Fruit fly (Drosophila melanogaster) whole organism, larva: ENCODE results near the gene UQCR-11.

Experiments
- noc ChIP-seq: fragments of 200-800 bp; sonication (Bioruptor generic); optimal IDR thresholded peaks from 3 replicates; lab custom pipeline; 2019; ENCODE audit warnings: missing biosample characterization, mild to moderate bottlenecking, missing genetic modification characterization, moderate library complexity

Gene UQCR-11

DNA sequence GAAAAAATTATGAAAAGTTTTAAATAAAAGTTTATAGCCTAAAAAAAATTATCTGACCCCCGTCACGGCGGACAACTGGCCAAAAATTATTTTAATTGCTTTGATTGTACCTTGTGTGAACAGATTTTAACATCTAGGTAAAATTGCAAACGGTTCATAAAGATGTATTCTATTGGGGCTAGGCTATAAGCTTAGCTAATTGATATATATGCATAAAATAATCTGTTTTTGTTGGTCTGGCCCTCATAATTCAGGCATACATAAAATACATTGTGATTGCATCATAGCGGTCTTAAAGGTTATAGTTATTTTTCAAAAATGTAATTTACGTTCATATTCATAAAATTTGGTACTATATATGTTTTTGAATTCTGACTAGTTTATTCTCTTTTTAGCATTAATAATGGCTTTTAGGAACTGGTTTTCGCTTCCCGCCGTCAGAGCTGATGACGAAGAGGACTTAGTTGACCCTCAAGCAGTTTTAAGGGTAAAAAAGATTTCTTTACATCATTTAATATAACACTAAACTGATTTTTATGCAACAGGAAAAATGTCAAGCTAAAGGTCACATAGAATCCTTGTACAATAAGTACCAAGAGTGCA, at the start of gene UQCR-11:
Gene UQCR-11, plus strand, starts transcription at position 211 of the 603 bp plus-strand sequence.
- no peak for TF ChIP-seq noc (tag; lab: Kevin White, UChicago)

DNA sequence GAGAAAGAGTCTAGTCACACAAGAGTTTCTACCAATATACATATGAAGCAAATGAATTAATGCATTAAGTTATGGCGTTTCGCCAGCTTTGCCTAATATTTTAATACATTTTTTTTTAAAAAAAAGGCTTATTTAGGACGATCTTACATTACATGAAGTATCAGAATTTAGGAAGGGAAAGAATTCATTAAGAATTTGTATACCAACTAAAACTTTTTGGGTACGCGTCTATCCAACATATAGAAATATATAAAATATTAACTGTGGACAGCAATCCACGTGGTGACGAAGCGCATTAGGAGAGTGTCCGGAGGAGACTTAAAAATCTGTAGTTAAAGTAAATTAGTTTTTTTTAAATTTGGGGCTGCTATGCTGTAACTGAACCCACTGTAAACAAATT, 13.2 kb upstream of the UQCR-11 start, which contains the start of gene Set1:
Gene Set1, plus strand, starts transcription at position 301 of the 400 bp plus-strand sequence.
- TF ChIP-seq noc (tag; lab: Kevin White, UChicago): no peak

- no peak for TF ChIP-seq noc (tag; lab: Kevin White, UChicago)
These were observed 12.7 kb upstream of the UQCR-11 start for dm6 chr3L:25107768-25108167.

dm6 chr3L:25108721-25109120, 11.8 kb upstream of the UQCR-11 start:
- no peak for TF ChIP-seq noc (tag; lab: Kevin White, UChicago)

DNA sequence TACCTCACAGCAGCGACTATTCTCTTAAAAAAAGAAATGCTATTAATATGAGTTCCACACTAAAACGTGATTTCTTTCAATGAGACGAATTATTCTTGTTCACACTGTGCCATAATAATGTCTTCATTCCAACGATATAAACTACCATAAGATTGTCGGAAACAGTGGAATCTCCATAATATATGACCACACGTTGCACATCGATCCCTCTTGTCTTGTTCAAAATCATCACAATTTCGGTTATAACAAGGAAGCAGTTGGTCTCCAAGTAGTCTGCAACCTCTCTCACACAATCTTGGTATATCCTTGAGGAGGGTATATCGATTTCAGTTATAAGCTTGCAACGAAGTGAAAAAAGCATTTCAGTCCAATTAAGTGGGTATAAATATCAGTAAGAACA, 4.6 kb upstream of the UQCR-11 start, which contains the start of gene MED21:
Gene MED21, minus strand, starts transcription at position 48 of the 400 bp plus-strand sequence.
- no peak for TF ChIP-seq noc (tag; lab: Kevin White, UChicago)

- no peak for TF ChIP-seq noc (tag; lab: Kevin White, UChicago)
These were observed 813 bp downstream of the UQCR-11 start for dm6 chr3L:25121183-25121860.

DNA sequence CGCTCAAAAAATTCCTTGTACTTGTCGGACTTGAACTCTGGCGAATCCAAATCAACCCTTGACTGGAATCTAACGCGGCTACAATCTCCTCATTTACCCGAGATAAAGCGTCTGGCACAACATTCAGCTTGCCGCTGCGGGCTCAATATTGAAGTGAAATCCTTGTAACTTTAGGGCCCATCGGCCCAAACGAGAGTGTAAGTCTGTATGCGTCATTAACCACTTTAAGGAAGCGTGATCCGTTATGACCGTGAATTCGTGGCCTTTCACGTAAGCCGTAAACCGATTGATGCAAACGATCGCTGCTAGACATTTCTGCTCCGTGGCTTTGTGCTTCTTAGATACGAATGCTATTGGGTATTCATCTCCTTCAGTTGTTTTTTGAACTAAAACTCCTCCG, 29.7 kb downstream of the UQCR-11 start:
- TF ChIP-seq noc (tag; lab: Kevin White, UChicago): no peak
